Fruit fly (Drosophila melanogaster): ENCODE measurements around the gene Sgp.

Sgp gene

DNA sequence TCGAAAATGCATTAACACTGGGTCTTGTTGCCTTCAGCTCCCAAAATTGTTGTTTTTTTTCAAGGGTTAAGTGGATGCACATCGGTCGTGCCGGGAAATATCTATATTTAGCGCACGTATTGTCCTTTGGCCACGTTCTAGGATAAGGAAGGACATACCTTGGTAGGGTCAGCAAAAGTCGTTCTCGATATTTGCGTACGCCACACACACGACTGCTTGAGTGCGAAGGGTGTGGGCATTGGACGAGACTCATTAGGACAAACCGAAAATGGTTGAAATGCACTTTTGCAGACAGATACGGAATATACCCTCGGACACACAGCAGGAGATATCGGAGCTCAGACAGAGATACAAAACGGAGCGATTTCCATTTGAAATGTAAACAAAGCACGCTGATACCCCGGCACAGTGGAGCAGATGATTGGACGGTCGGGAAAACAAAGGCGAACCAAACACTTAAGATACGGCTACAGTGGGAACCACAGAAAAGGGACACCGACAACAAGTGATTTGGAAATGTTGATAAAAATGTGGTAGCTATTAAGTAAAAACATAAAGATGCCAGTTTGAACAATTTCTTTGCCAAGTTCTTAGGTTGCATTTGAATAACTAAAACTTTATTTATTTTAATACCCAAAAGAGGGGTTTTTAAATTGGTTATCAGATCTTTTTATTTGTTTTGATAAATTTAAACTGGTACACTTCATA, 26.1 kb downstream of the Sgp start:
- no peak for TF ChIP-seq Myc (optimal IDR thresholded peaks at IDR 0.05)
- TF ChIP-seq ttk (optimal IDR thresholded peaks at IDR 0.05) = no peak
- no peak for TF ChIP-seq psq (optimal IDR thresholded peaks at IDR 0.05)
- no peak for TF ChIP-seq insv (optimal IDR thresholded peaks at IDR 0.05)
- no peak for TF ChIP-seq Sin3A (optimal IDR thresholded peaks at IDR 0.05)
- TF ChIP-seq h (optimal IDR thresholded peaks at IDR 0.05) = no peak

DNA sequence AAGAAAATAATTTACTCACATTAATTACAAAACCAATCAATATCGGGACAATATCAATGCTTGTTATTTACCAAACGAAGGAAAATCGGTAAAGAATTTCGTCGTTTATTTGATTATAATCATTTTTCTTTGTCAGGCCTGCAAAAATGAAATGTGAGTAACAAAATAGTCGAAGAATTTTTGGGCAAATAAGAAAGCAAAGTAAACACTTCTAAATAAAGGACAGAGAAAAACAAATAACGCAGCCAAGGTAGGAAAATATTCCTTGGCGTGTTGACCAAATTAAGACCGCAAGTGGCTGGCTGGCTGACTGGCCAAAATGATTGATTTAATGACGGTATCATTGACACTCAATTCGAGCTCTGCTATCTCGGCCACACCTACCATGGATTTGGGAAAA, 28.6 kb downstream of the Sgp start:
- TF ChIP-seq insv (optimal IDR thresholded peaks at IDR 0.05) (no peak), psq (optimal IDR thresholded peaks at IDR 0.05) (no peak), h (optimal IDR thresholded peaks at IDR 0.05) (no peak), Myc (optimal IDR thresholded peaks at IDR 0.05) (no peak), Sin3A (optimal IDR thresholded peaks at IDR 0.05) (no peak), ttk (optimal IDR thresholded peaks at IDR 0.05) (no peak)

DNA sequence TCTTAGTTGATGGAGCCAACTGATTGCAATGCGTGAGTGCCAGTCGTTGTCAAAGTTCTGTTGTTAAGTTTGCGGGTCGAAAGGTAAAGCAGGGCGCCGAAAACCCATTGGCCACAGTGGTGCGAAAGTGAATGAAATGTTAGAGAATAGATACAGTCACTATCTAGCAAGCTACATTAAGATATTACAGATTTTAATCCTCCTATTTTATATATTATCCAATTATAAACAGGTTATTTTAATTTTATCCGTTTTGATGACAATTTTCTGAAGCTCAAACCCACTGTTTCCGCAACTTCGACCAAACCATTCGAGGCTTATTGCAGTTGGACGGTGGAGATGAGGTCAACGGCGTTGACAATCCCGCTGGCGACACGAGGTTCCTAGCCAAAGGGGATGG, 33.0 kb downstream of the Sgp start:
- TF ChIP-seq insv (optimal IDR thresholded peaks at IDR 0.05) = no peak
- TF ChIP-seq Myc (optimal IDR thresholded peaks at IDR 0.05) = no peak
- no peak for TF ChIP-seq h (optimal IDR thresholded peaks at IDR 0.05)
- no peak for TF ChIP-seq Sin3A (optimal IDR thresholded peaks at IDR 0.05)
- no peak for TF ChIP-seq ttk (optimal IDR thresholded peaks at IDR 0.05)
- no peak for TF ChIP-seq psq (optimal IDR thresholded peaks at IDR 0.05)

DNA sequence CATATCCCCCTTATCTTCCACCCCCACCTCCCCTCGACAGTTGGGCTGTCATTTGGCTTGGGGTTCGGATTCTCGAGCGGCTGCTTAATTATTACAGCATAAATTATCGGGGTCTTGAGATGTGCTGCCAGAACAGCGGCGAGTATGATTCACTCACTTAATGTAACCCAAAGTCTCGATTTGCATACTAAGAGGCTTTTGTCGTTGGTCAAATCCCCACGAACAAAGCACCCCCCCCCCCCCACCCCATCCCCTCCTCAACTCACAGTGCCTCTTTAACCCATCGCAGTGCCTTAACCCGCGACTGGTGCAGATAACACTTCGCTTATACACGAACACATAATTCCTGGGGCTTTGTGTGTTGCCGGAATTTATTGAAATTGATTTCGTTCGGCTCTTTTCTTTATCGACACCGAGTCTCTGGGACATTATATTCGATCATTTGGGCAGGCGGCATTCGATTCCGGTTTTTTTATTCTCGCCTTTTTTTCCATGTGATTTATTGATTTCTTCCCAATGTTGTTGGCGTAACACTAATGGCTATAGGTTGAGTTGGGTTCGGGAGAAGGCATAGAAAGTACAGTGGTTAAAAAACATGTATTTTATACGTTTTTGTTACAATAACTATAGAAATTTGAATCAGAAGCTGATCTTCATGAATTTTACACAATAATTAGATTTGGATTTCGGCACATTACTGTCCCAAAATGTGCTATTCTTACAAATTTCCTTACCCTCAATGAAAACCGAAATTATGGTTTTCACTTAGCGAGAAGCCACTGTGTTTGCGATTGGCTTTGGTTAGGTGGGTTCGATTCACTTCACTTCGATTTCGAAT, 34.5 kb downstream of the Sgp start:
- TF ChIP-seq h (optimal IDR thresholded peaks at IDR 0.05) (no peak), ttk (optimal IDR thresholded peaks at IDR 0.05) (no peak), insv (optimal IDR thresholded peaks at IDR 0.05) (no peak), psq (optimal IDR thresholded peaks at IDR 0.05) (no peak)

DNA sequence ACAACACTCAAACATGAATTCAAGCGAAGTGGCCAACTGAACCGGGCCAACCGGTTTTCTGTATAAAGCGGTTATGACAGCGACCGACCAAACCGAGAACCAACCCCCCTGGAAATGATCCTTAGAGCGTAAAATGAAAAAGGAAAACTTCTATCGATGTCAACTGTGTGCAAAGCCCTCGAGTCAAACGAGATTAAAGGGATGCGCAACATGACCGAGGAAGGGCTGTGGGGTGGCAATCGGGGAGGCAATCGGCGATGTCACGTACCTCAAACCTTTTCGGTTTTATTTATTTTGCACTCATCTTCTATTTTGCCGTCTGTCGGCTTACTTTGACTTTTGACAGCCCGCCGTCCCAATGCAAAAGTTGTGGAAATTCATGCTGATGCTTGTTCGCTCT, 36.7 kb downstream of the Sgp start:
- TF ChIP-seq ttk (optimal IDR thresholded peaks at IDR 0.05) (no peak), insv (optimal IDR thresholded peaks at IDR 0.05) (no peak), h (optimal IDR thresholded peaks at IDR 0.05) (no peak), Sin3A (optimal IDR thresholded peaks at IDR 0.05) (no peak), Myc (optimal IDR thresholded peaks at IDR 0.05) (no peak), psq (optimal IDR thresholded peaks at IDR 0.05) (no peak)

DNA sequence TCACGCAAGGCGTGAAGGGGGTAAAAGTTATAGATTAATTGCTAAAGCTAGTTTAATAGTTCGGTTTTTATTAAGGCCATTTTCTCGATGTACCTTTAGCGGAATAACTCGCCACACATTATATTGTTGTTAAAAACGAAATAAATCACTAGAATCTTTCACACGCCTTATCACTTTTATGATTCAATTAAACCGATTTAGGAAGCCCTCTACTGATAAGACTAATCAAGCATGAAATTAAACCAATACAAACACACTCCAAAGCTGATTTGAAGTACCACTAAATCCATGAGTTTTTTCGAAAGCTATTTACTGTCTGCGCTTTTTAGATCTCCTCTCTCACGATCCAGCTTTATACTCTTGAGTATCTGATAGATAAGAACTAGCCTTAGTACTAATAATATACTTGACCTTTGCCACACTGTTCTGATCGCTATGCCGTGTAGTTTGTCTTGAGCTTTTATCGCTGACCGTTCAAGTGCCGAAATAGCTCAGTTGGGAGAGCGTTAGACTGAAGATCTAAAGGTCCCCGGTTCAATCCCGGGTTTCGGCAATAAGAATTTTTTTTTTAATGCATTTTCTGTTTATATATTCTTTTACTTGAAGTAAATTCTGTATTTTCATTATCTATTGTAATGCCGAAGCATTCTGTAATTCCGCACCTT, 51.0 kb downstream of the Sgp start:
- TF ChIP-seq psq (optimal IDR thresholded peaks at IDR 0.05) (no peak), Myc (optimal IDR thresholded peaks at IDR 0.05) (no peak), insv (optimal IDR thresholded peaks at IDR 0.05) (no peak), ttk (optimal IDR thresholded peaks at IDR 0.05) (no peak), h (optimal IDR thresholded peaks at IDR 0.05) (no peak), Sin3A (optimal IDR thresholded peaks at IDR 0.05) (no peak)

Data from Kc167 (cell line).